Worm (Caenorhabditis elegans) whole organism, young adult: ENCODE results near the gene F27B10.1.
A peak's percentile ranks its signal among the peaks of the same experiment; 100 is the strongest.

Experiments
- B0019.2 ChIP-seq: fragments of 200-800 bp; sonication (Bioruptor generic); conservative IDR thresholded peaks from 2 replicates; pipeline ENCODE4 v1.3.6; 2022; ENCODE audit warnings: missing genetic modification reagents, missing genetic modification characterization, missing compliant biosample characterization
- B0035.1 ChIP-seq: sonication (generic microtip); optimal IDR thresholded peaks from 2 replicates; lab custom pipeline; 2016; ENCODE audit warnings: missing genetic modification characterization, mild to moderate bottlenecking, missing compliant biosample characterization, missing genotype, missing genetic modification reagents
- C06A6.2 ChIP-seq: fragments of 200-800 bp; sonication (Bioruptor generic); conservative IDR thresholded peaks from 2 replicates; pipeline ENCODE4 v1.3.6; 2022; ENCODE audit warnings: missing genetic modification characterization, missing compliant biosample characterization
- F23B12.7 ChIP-seq: sonication (generic microtip); optimal IDR thresholded peaks from 2 replicates; lab custom pipeline; 2017; ENCODE audit warnings: missing genetic modification characterization, mild to moderate bottlenecking, missing compliant biosample characterization, antibody characterized with exemption, moderate library complexity; ENCODE audit not compliant: insufficient read depth
- K12H6.12 ChIP-seq: fragments of 200-800 bp; sonication (Bioruptor generic); optimal IDR thresholded peaks from 2 replicates; lab custom pipeline; 2018; ENCODE audit warnings: mild to moderate bottlenecking, missing genetic modification characterization, missing compliant biosample characterization
- Y56A3A.18 ChIP-seq: fragments of 200-800 bp; sonication (Bioruptor generic); IDR thresholded peaks from 2 replicates; pipeline ENCODE4 v1.3.6; 2022; ENCODE audit warnings: missing genetic modification reagents, missing genetic modification characterization, missing compliant biosample characterization
- Y67H2A.10 ChIP-seq: fragments of 200-800 bp; sonication (Bioruptor generic); conservative IDR thresholded peaks from 2 replicates; pipeline ENCODE4 v1.3.6; 2022; ENCODE audit warnings: missing genetic modification reagents, missing genetic modification characterization, missing compliant biosample characterization
- akir-1 ChIP-seq: fragments of 200-800 bp; sonication (Bioruptor generic); optimal IDR thresholded peaks from 2 replicates; lab custom pipeline; 2018; ENCODE audit warnings: mild to moderate bottlenecking, missing genetic modification characterization, moderate library complexity, missing compliant biosample characterization
- aptf-3 ChIP-seq: fragments of 200-800 bp; sonication (Bioruptor generic); IDR thresholded peaks from 2 replicates; pipeline ENCODE4 v1.3.6; 2022; ENCODE audit warnings: missing genetic modification characterization, missing compliant biosample characterization
- atf-7 ChIP-seq: sonication (generic microtip); optimal IDR thresholded peaks from 2 replicates; lab custom pipeline; 2017; ENCODE audit warnings: mild to moderate bottlenecking, missing genetic modification characterization, missing compliant biosample characterization
- attf-6 ChIP-seq: fragments of 200-800 bp; sonication (Bioruptor generic); IDR thresholded peaks from 2 replicates; pipeline ENCODE4 v1.3.6; 2022; ENCODE audit warnings: missing genetic modification reagents, missing genetic modification characterization, missing compliant biosample characterization
- bed-1 ChIP-seq: fragments of 200-800 bp; sonication (Bioruptor generic); IDR thresholded peaks from 2 replicates; pipeline ENCODE4 v1.3.6; 2022; ENCODE audit warnings: missing genetic modification reagents, missing genetic modification characterization, missing compliant biosample characterization
- ceh-100 ChIP-seq: fragments of 200-800 bp; sonication (Bioruptor generic); IDR thresholded peaks from 2 replicates; pipeline ENCODE4 v1.3.6; 2022; ENCODE audit warnings: missing genetic modification reagents, missing genetic modification characterization, missing compliant biosample characterization
- ceh-40 ChIP-seq: fragments of 200-800 bp; sonication (Bioruptor generic); IDR thresholded peaks from 2 replicates; pipeline ENCODE4 v1.3.6; 2022; ENCODE audit warnings: missing genetic modification characterization, missing compliant biosample characterization
- ceh-79 ChIP-seq: sonication (generic microtip); optimal IDR thresholded peaks from 2 replicates; lab custom pipeline; 2017; ENCODE audit warnings: mild to moderate bottlenecking, missing genetic modification characterization, missing compliant biosample characterization
- chd-7 ChIP-seq: sonication (generic microtip); optimal IDR thresholded peaks from 2 replicates; lab custom pipeline; 2016; ENCODE audit warnings: mild to moderate bottlenecking, missing genetic modification characterization, moderate library complexity, missing compliant biosample characterization
- dpl-1 ChIP-seq: fragments of 150-350 bp; optimal IDR thresholded peaks from 2 replicates; lab custom pipeline; 2014; ENCODE audit warnings: missing biosample characterization, missing genetic modification reagents, missing genetic modification characterization
- efl-1 ChIP-seq: fragments of 150-350 bp; optimal IDR thresholded peaks from 2 replicates; lab custom pipeline; 2014; ENCODE audit warnings: missing biosample characterization, missing genetic modification reagents, missing genetic modification characterization
- egl-18 ChIP-seq: fragments of 200-800 bp; sonication (Bioruptor generic); IDR thresholded peaks from 2 replicates; pipeline ENCODE4 v1.3.6; 2022; ENCODE audit warnings: missing genetic modification reagents, missing genetic modification characterization, missing compliant biosample characterization
- ets-4 ChIP-seq: fragments of 200-800 bp; sonication (Bioruptor generic); optimal IDR thresholded peaks from 2 replicates; lab custom pipeline; 2018; ENCODE audit warnings: mild to moderate bottlenecking, missing genetic modification characterization, missing compliant biosample characterization
- fkh-3 ChIP-seq: sonication (generic microtip); optimal IDR thresholded peaks from 2 replicates; lab custom pipeline; 2016; ENCODE audit warnings: mild to moderate bottlenecking, missing genetic modification characterization, missing compliant biosample characterization
- hlh-26 ChIP-seq: fragments of 200-800 bp; sonication (Bioruptor generic); conservative IDR thresholded peaks from 2 replicates; pipeline ENCODE4 v1.3.6; 2022; ENCODE audit warnings: missing genetic modification reagents, missing genetic modification characterization, missing compliant biosample characterization
- hmg-1.2 ChIP-seq: fragments of 200-800 bp; sonication (Bioruptor generic); IDR thresholded peaks from 2 replicates; pipeline ENCODE4 v1.3.6; 2022; ENCODE audit warnings: missing genetic modification reagents, missing genetic modification characterization, missing compliant biosample characterization
- lag-1 ChIP-seq: fragments of 200-800 bp; sonication (Bioruptor generic); IDR thresholded peaks from 2 replicates; pipeline ENCODE4 v1.3.6; 2022; ENCODE audit warnings: missing genetic modification reagents, missing genetic modification characterization, missing compliant biosample characterization
- let-607 ChIP-seq, 2 experiments: fragments of 200-800 bp in 1 of 2; sonication (Bioruptor generic) in 1 of 2; sonication (generic microtip) in 1 of 2; optimal IDR thresholded peaks; 2 replicates each; lab custom pipeline; 2016 to 2018; ENCODE audit warnings: mild to moderate bottlenecking in 2 of 2, missing compliant biosample characterization in 2 of 2, missing genetic modification characterization in 2 of 2, moderate library complexity in 2 of 2, missing genotype in 1 of 2
- lin-40 ChIP-seq: sonication (generic microtip); optimal IDR thresholded peaks from 2 replicates; lab custom pipeline; 2016; ENCODE audit warnings: missing genetic modification characterization, mild to moderate bottlenecking, missing compliant biosample characterization, missing genotype, missing genetic modification reagents
- lir-1 ChIP-seq: fragments of 200-800 bp; sonication (Bioruptor generic); conservative IDR thresholded peaks from 2 replicates; pipeline ENCODE4 v1.3.6; 2022; ENCODE audit warnings: missing genetic modification reagents, missing genetic modification characterization, missing compliant biosample characterization
- madf-10 ChIP-seq: sonication (generic microtip); optimal IDR thresholded peaks from 2 replicates; lab custom pipeline; 2016; ENCODE audit warnings: mild to moderate bottlenecking, missing genetic modification characterization, missing compliant biosample characterization
- madf-6 ChIP-seq: fragments of 200-800 bp; sonication (Bioruptor generic); IDR thresholded peaks from 2 replicates; pipeline ENCODE4 v1.3.6; 2022; ENCODE audit warnings: missing genetic modification reagents, missing genetic modification characterization, missing compliant biosample characterization
- mcd-1 ChIP-seq: fragments of 200-800 bp; sonication (Bioruptor generic); IDR thresholded peaks from 2 replicates; pipeline ENCODE4 v1.3.6; 2022; ENCODE audit warnings: missing genetic modification reagents, missing genetic modification characterization, missing compliant biosample characterization
- mel-28 ChIP-seq: sonication (generic microtip); optimal IDR thresholded peaks from 2 replicates; lab custom pipeline; 2016; ENCODE audit warnings: borderline replicate concordance, mild to moderate bottlenecking, missing genetic modification characterization, missing compliant biosample characterization
- mxl-1 ChIP-seq: sonication (generic microtip); optimal IDR thresholded peaks from 2 replicates; lab custom pipeline; 2016; ENCODE audit warnings: missing genetic modification characterization, missing compliant biosample characterization
- nhr-179 ChIP-seq: sonication (generic microtip); optimal IDR thresholded peaks from 2 replicates; lab custom pipeline; 2016; ENCODE audit warnings: mild to moderate bottlenecking, missing genetic modification characterization, missing compliant biosample characterization
- pbrm-1 ChIP-seq: fragments of 200-800 bp; sonication (Bioruptor generic); IDR thresholded peaks from 2 replicates; pipeline ENCODE4 v1.3.6; 2022; ENCODE audit warnings: missing genetic modification reagents, missing genetic modification characterization, missing compliant biosample characterization
- rcor-1 ChIP-seq: fragments of 200-800 bp; sonication (Bioruptor generic); IDR thresholded peaks from 2 replicates; pipeline ENCODE4 v1.3.6; 2022; ENCODE audit warnings: missing genetic modification reagents, missing genetic modification characterization, missing compliant biosample characterization
- sdz-38 ChIP-seq: sonication (generic microtip); optimal IDR thresholded peaks from 2 replicates; lab custom pipeline; 2016; ENCODE audit warnings: missing genotype, missing genetic modification characterization, missing compliant biosample characterization
- sea-2 ChIP-seq: fragments of 200-800 bp; sonication (Bioruptor generic); IDR thresholded peaks from 2 replicates; pipeline ENCODE4 v1.3.6; 2022; ENCODE audit warnings: missing genetic modification characterization, missing compliant biosample characterization
- snpc-1.3 ChIP-seq: sonication (generic microtip); optimal IDR thresholded peaks from 2 replicates; lab custom pipeline; 2017; ENCODE audit warnings: missing genetic modification characterization, mild to moderate bottlenecking, missing compliant biosample characterization, antibody characterized with exemption, moderate library complexity, missing genotype, missing genetic modification reagents; ENCODE audit not compliant: insufficient read depth
- sptf-2 ChIP-seq: fragments of 200-800 bp; sonication (Bioruptor generic); optimal IDR thresholded peaks from 2 replicates; lab custom pipeline; 2018; ENCODE audit warnings: mild to moderate bottlenecking, missing genetic modification characterization, missing compliant biosample characterization
- tbp1 ChIP-seq: fragments of 200-800 bp; sonication (Bioruptor generic); optimal IDR thresholded peaks from 2 replicates; lab custom pipeline; 2018; ENCODE audit warnings: mild to moderate bottlenecking, missing genetic modification characterization, missing compliant biosample characterization
- tbx-9 ChIP-seq: sonication (generic microtip); optimal IDR thresholded peaks from 2 replicates; lab custom pipeline; 2016; ENCODE audit warnings: borderline replicate concordance, missing genetic modification characterization, inconsistent platforms, missing compliant biosample characterization
- tlf-1 ChIP-seq: fragments of 200-800 bp; sonication (Bioruptor generic); optimal IDR thresholded peaks from 2 replicates; lab custom pipeline; 2018; ENCODE audit warnings: mild to moderate bottlenecking, missing genetic modification characterization, missing compliant biosample characterization
- unc-130 ChIP-seq: sonication (generic microtip); optimal IDR thresholded peaks from 2 replicates; lab custom pipeline; 2016; ENCODE audit warnings: missing genetic modification reagents, missing genetic modification characterization, missing compliant biosample characterization
- unc-62 ChIP-seq: fragments of 150-350 bp; optimal IDR thresholded peaks from 2 replicates; lab custom pipeline; 2014; ENCODE audit warnings: missing biosample characterization, missing genetic modification reagents, missing genetic modification characterization
- xnd-1 ChIP-seq: sonication (generic microtip); optimal IDR thresholded peaks from 2 replicates; lab custom pipeline; 2016; ENCODE audit warnings: missing genotype, missing genetic modification reagents, missing genetic modification characterization, missing compliant biosample characterization
- zim-3 ChIP-seq: sonication (generic microtip); optimal IDR thresholded peaks from 2 replicates; lab custom pipeline; 2017; ENCODE audit warnings: mild to moderate bottlenecking, missing genetic modification characterization, moderate library complexity, missing compliant biosample characterization
- ztf-18 ChIP-seq: sonication (generic microtip); optimal IDR thresholded peaks from 2 replicates; lab custom pipeline; 2016; ENCODE audit warnings: missing genotype, mild to moderate bottlenecking, missing genetic modification characterization, missing compliant biosample characterization
- ztf-25 ChIP-seq: fragments of 200-800 bp; sonication (Bioruptor generic); IDR thresholded peaks from 2 replicates; pipeline ENCODE4 v1.3.6; 2022; ENCODE audit warnings: missing genetic modification reagents, missing genetic modification characterization, missing compliant biosample characterization
- ztf-26 ChIP-seq: sonication (generic microtip); optimal IDR thresholded peaks from 2 replicates; lab custom pipeline; 2017; ENCODE audit warnings: missing genetic modification characterization, missing compliant biosample characterization
- ztf-6 ChIP-seq: fragments of 200-800 bp; sonication (Bioruptor generic); IDR thresholded peaks from 2 replicates; pipeline ENCODE4 v1.3.6; 2022; ENCODE audit warnings: missing genetic modification reagents, missing genetic modification characterization, missing compliant biosample characterization

The F27B10.1 gene

DNA sequence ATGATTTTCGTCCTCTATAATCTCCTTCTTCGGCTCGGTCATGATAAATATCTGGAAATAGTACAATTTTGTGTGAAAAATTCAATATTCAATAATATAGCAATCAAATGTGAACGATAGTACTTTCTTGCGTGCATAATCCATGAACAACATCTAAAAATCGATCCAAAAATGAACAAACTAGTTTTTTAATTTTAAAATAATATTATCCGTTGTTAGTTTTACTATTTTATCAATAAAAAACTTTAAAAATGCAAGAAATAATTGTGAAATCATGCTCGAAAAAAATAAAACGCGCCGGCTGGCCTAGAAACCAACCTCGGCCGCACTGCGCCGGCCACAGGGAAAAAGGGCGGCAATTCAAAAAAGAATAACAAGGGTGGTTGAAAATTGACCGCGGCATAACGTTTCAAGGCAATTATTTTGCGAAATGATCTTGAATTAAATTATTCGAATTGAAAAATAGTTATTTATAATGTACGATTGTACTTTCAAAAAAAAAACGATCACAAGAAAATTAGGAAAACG lies 12.3 kb downstream of the F27B10.1 start, which contains the start of gene mys-1 (continued):
- TF ChIP-seq let-607 (tag; optimal IDR thresholded peaks at IDR 0.05; lab: Kevin White, UChicago) (no peak), sdz-38 (tag; lab: Kevin White, UChicago) (no peak), lin-40 (tag; lab: Kevin White, UChicago) (no peak), ceh-40 (GFP tag; lab: Robert Waterston, UW) (no peak), mel-28 (tag; lab: Kevin White, UChicago) (no peak), attf-6 (GFP tag; lab: Robert Waterston, UW) (no peak), Y56A3A.18 (GFP tag; lab: Robert Waterston, UW) (no peak), ets-4 (no peak), unc-130 (GFP tag; lab: Kevin White, UChicago) (peak; percentile 56), ztf-18 (tag; lab: Kevin White, UChicago) (peak; percentile 32), pbrm-1 (GFP tag; lab: Robert Waterston, UW) (no peak), nhr-179 (tag; lab: Kevin White, UChicago) (no peak), xnd-1 (no peak), ztf-26 (tag; lab: Kevin White, UChicago) (no peak), snpc-1.3 (no peak), F23B12.7 (peak; percentile 26), sea-2 (no peak), ztf-6 (GFP tag; lab: Robert Waterston, UW) (no peak), rcor-1 (GFP tag; lab: Robert Waterston, UW) (no peak), mxl-1 (tag; lab: Kevin White, UChicago) (no peak), B0035.1 (tag; lab: Kevin White, UChicago) (no peak), C06A6.2 (GFP tag; lab: Robert Waterston, UW) (no peak), madf-10 (tag; lab: Kevin White, UChicago) (peak; percentile 11), hmg-1.2 (GFP tag; lab: Robert Waterston, UW) (no peak), hlh-26 (GFP tag; lab: Robert Waterston, UW) (no peak), atf-7 (tag; lab: Kevin White, UChicago) (no peak), Y67H2A.10 (GFP tag; lab: Robert Waterston, UW) (no peak), fkh-3 (tag; lab: Kevin White, UChicago) (no peak), sptf-2 (GFP tag; lab: Kevin White, UChicago) (no peak), ceh-100 (no peak), mcd-1 (GFP tag; lab: Robert Waterston, UW) (peak; percentile 66), tbx-9 (no peak), zim-3 (tag; lab: Kevin White, UChicago) (no peak), dpl-1 (GFP tag; lab: Kevin White, UChicago) (peak; percentile 86), akir-1 (no peak), efl-1 (GFP tag; lab: Kevin White, UChicago) (peak; percentile 79), aptf-3 (GFP tag; lab: Robert Waterston, UW) (no peak), ceh-79 (no peak), madf-6 (GFP tag; lab: Robert Waterston, UW) (peak; percentile 49), chd-7 (no peak), lir-1 (GFP tag; lab: Robert Waterston, UW) (no peak), egl-18 (no peak), lag-1 (GFP tag; lab: Robert Waterston, UW) (no peak), unc-62 (no peak), tbp1 (peak; percentile 14), bed-1 (GFP tag; lab: Robert Waterston, UW) (no peak), tlf-1 (GFP tag; lab: Kevin White, UChicago) (no peak), ztf-25 (GFP tag; lab: Robert Waterston, UW) (no peak), B0019.2 (GFP tag; lab: Robert Waterston, UW) (no peak), K12H6.12 (peak; percentile 10)
